Worm (Caenorhabditis elegans): ENCODE data around the gene C36B7.5.

ce11 chrX:7124044-7124443, 27.8 kb upstream of the C36B7.5 start:
- TF ChIP-seq med-1 (GFP tag; optimal IDR thresholded peaks at IDR 0.05; ENCODE audit: insufficient read depth): no peak
- TF ChIP-seq flt-1 (GFP tag; IDR thresholded peaks at IDR 0.05): no peak

Measured in whole organism, midembryonic.